Worm (Caenorhabditis elegans) whole organism, young adult: ENCODE results near the gene ZK470.4.

Experiments
- B0019.2 ChIP-seq: fragments of 200-800 bp; sonication (Bioruptor generic); conservative IDR thresholded peaks from 2 replicates; pipeline ENCODE4 v1.3.6; 2022; ENCODE audit warnings: missing genetic modification reagents, missing genetic modification characterization, missing compliant biosample characterization
- B0035.1 ChIP-seq: sonication (generic microtip); optimal IDR thresholded peaks from 2 replicates; lab custom pipeline; 2016; ENCODE audit warnings: missing genetic modification characterization, mild to moderate bottlenecking, missing compliant biosample characterization, missing genotype, missing genetic modification reagents
- C17E4.6 ChIP-seq: fragments of 200-800 bp; sonication (Bioruptor generic); IDR thresholded peaks from 2 replicates; pipeline ENCODE4 v1.3.6; 2022; ENCODE audit warnings: missing genetic modification reagents, missing genetic modification characterization, missing compliant biosample characterization
- D2030.7 ChIP-seq: fragments of 200-800 bp; sonication (Bioruptor generic); IDR thresholded peaks from 2 replicates; pipeline ENCODE4 v1.3.6; 2022; ENCODE audit warnings: missing genetic modification reagents, missing genetic modification characterization, missing compliant biosample characterization
- F33H1.4 ChIP-seq: fragments of 200-800 bp; sonication (Bioruptor generic); IDR thresholded peaks from 2 replicates; pipeline ENCODE4 v1.3.6; 2022; ENCODE audit warnings: missing genetic modification reagents, missing genetic modification characterization, missing compliant biosample characterization
- F39B2.1 ChIP-seq: fragments of 200-800 bp; sonication (Bioruptor generic); IDR thresholded peaks from 2 replicates; pipeline ENCODE4 v1.3.6; 2022; ENCODE audit warnings: missing genetic modification reagents, missing genetic modification characterization, missing compliant biosample characterization
- F57A8.1 ChIP-seq: fragments of 200-800 bp; sonication (Bioruptor generic); optimal IDR thresholded peaks from 2 replicates; lab custom pipeline; 2018; ENCODE audit warnings: mild to moderate bottlenecking, missing genetic modification characterization, moderate library complexity, missing compliant biosample characterization
- K12H6.12 ChIP-seq: fragments of 200-800 bp; sonication (Bioruptor generic); optimal IDR thresholded peaks from 2 replicates; lab custom pipeline; 2018; ENCODE audit warnings: mild to moderate bottlenecking, missing genetic modification characterization, missing compliant biosample characterization
- Y95B8A.8 ChIP-seq: fragments of 200-800 bp; sonication (Bioruptor generic); IDR thresholded peaks from 2 replicates; pipeline ENCODE4 v1.3.6; 2022; ENCODE audit warnings: missing genetic modification reagents, missing genetic modification characterization, missing compliant biosample characterization
- ZK185.1 ChIP-seq: sonication (generic microtip); optimal IDR thresholded peaks from 2 replicates; lab custom pipeline; 2016; ENCODE audit warnings: mild to moderate bottlenecking, missing genetic modification characterization, missing compliant biosample characterization; ENCODE audit not compliant: poor library complexity, severe bottlenecking
- aptf-2 ChIP-seq: fragments of 200-800 bp; sonication (Bioruptor generic); conservative IDR thresholded peaks from 2 replicates; pipeline ENCODE4 v1.3.6; 2022; ENCODE audit warnings: missing genetic modification reagents, missing genetic modification characterization, missing compliant biosample characterization
- bed-1 ChIP-seq: fragments of 200-800 bp; sonication (Bioruptor generic); IDR thresholded peaks from 2 replicates; pipeline ENCODE4 v1.3.6; 2022; ENCODE audit warnings: missing genetic modification reagents, missing genetic modification characterization, missing compliant biosample characterization
- ceh-79 ChIP-seq: sonication (generic microtip); optimal IDR thresholded peaks from 2 replicates; lab custom pipeline; 2017; ENCODE audit warnings: mild to moderate bottlenecking, missing genetic modification characterization, missing compliant biosample characterization
- ceh-91 ChIP-seq: fragments of 200-800 bp; sonication (Bioruptor generic); IDR thresholded peaks from 2 replicates; pipeline ENCODE4 v1.3.6; 2022; ENCODE audit warnings: missing genetic modification reagents, missing genetic modification characterization, missing compliant biosample characterization
- chd-7 ChIP-seq: sonication (generic microtip); optimal IDR thresholded peaks from 2 replicates; lab custom pipeline; 2016; ENCODE audit warnings: mild to moderate bottlenecking, missing genetic modification characterization, moderate library complexity, missing compliant biosample characterization
- dox-1 ChIP-seq: fragments of 200-800 bp; sonication (Bioruptor generic); IDR thresholded peaks from 2 replicates; pipeline ENCODE4 v1.3.6; 2022; ENCODE audit warnings: missing genetic modification reagents, missing genetic modification characterization, missing compliant biosample characterization
- dpff-1 ChIP-seq: sonication (generic microtip); optimal IDR thresholded peaks from 2 replicates; lab custom pipeline; 2017; ENCODE audit warnings: mild to moderate bottlenecking, missing genetic modification characterization, missing compliant biosample characterization
- dpl-1 ChIP-seq: fragments of 150-350 bp; optimal IDR thresholded peaks from 2 replicates; lab custom pipeline; 2014; ENCODE audit warnings: missing biosample characterization, missing genetic modification reagents, missing genetic modification characterization
- egl-18 ChIP-seq: fragments of 200-800 bp; sonication (Bioruptor generic); IDR thresholded peaks from 2 replicates; pipeline ENCODE4 v1.3.6; 2022; ENCODE audit warnings: missing genetic modification reagents, missing genetic modification characterization, missing compliant biosample characterization
- ekl-4 ChIP-seq: fragments of 200-800 bp; sonication (Bioruptor generic); IDR thresholded peaks from 2 replicates; pipeline ENCODE4 v1.3.6; 2022; ENCODE audit warnings: missing genetic modification reagents, missing genetic modification characterization, missing compliant biosample characterization
- fkh-3 ChIP-seq: sonication (generic microtip); optimal IDR thresholded peaks from 2 replicates; lab custom pipeline; 2016; ENCODE audit warnings: mild to moderate bottlenecking, missing genetic modification characterization, missing compliant biosample characterization
- hmg-20 ChIP-seq: fragments of 200-800 bp; sonication (Bioruptor generic); IDR thresholded peaks from 2 replicates; pipeline ENCODE4 v1.3.6; 2022; ENCODE audit warnings: missing genetic modification reagents, missing genetic modification characterization, missing compliant biosample characterization
- lag-1 ChIP-seq: fragments of 200-800 bp; sonication (Bioruptor generic); IDR thresholded peaks from 2 replicates; pipeline ENCODE4 v1.3.6; 2022; ENCODE audit warnings: missing genetic modification reagents, missing genetic modification characterization, missing compliant biosample characterization
- lin-26 ChIP-seq: fragments of 200-800 bp; sonication (Bioruptor generic); IDR thresholded peaks from 2 replicates; pipeline ENCODE4 v1.3.6; 2022; ENCODE audit warnings: missing genetic modification reagents, missing genetic modification characterization, missing compliant biosample characterization
- lin-35 ChIP-seq, 3 experiments: fragments of 150-350 bp in 2 of 3; sonication (generic microtip) in 1 of 3; optimal IDR thresholded peaks; 2 replicates each; lab custom pipeline; 2014 to 2018; ENCODE audit warnings: missing biosample characterization in 3 of 3, missing genetic modification characterization in 3 of 3, missing genetic modification reagents in 3 of 3
- lsl-1 ChIP-seq: fragments of 200-800 bp; sonication (Bioruptor generic); optimal IDR thresholded peaks from 2 replicates; lab custom pipeline; 2018; ENCODE audit warnings: mild to moderate bottlenecking, missing genetic modification characterization, moderate library complexity, missing compliant biosample characterization
- madf-6 ChIP-seq: fragments of 200-800 bp; sonication (Bioruptor generic); IDR thresholded peaks from 2 replicates; pipeline ENCODE4 v1.3.6; 2022; ENCODE audit warnings: missing genetic modification reagents, missing genetic modification characterization, missing compliant biosample characterization
- mel-28 ChIP-seq: sonication (generic microtip); optimal IDR thresholded peaks from 2 replicates; lab custom pipeline; 2016; ENCODE audit warnings: borderline replicate concordance, mild to moderate bottlenecking, missing genetic modification characterization, missing compliant biosample characterization
- mxl-1 ChIP-seq: sonication (generic microtip); optimal IDR thresholded peaks from 2 replicates; lab custom pipeline; 2016; ENCODE audit warnings: missing genetic modification characterization, missing compliant biosample characterization
- nhr-179 ChIP-seq: sonication (generic microtip); optimal IDR thresholded peaks from 2 replicates; lab custom pipeline; 2016; ENCODE audit warnings: mild to moderate bottlenecking, missing genetic modification characterization, missing compliant biosample characterization
- rcor-1 ChIP-seq: fragments of 200-800 bp; sonication (Bioruptor generic); IDR thresholded peaks from 2 replicates; pipeline ENCODE4 v1.3.6; 2022; ENCODE audit warnings: missing genetic modification reagents, missing genetic modification characterization, missing compliant biosample characterization
- repo-1 ChIP-seq: sonication (generic microtip); optimal IDR thresholded peaks from 2 replicates; lab custom pipeline; 2017; ENCODE audit warnings: mild to moderate bottlenecking, missing genetic modification characterization, missing compliant biosample characterization
- snpc-1.1 ChIP-seq: sonication (generic microtip); optimal IDR thresholded peaks from 2 replicates; lab custom pipeline; 2017; ENCODE audit warnings: missing genetic modification characterization, mild to moderate bottlenecking, missing compliant biosample characterization, antibody characterized with exemption, moderate library complexity, missing genotype, missing genetic modification reagents; ENCODE audit not compliant: insufficient read depth
- snpc-1.3 ChIP-seq: sonication (generic microtip); optimal IDR thresholded peaks from 2 replicates; lab custom pipeline; 2017; ENCODE audit warnings: missing genetic modification characterization, mild to moderate bottlenecking, missing compliant biosample characterization, antibody characterized with exemption, moderate library complexity, missing genotype, missing genetic modification reagents; ENCODE audit not compliant: insufficient read depth
- snpc-3.4 ChIP-seq: sonication (generic microtip); optimal IDR thresholded peaks from 2 replicates; lab custom pipeline; 2017; ENCODE audit warnings: missing genetic modification characterization, mild to moderate bottlenecking, missing compliant biosample characterization, antibody characterized with exemption, moderate library complexity, missing genotype, missing genetic modification reagents
- snpc-4 ChIP-seq, 5 experiments: fragments of 150-350 bp in 1 of 5; sonication (generic microtip) in 4 of 5; optimal IDR thresholded peaks; 2 replicates each; lab custom pipeline; 2014 to 2018; ENCODE audit warnings: missing genetic modification characterization in 5 of 5, missing biosample characterization in 3 of 5, antibody characterized with exemption in 2 of 5, mild to moderate bottlenecking in 2 of 5, missing compliant biosample characterization in 2 of 5, missing genotype in 2 of 5, moderate library complexity in 2 of 5, missing genetic modification reagents in 1 of 5
- tbp1 ChIP-seq: fragments of 200-800 bp; sonication (Bioruptor generic); optimal IDR thresholded peaks from 2 replicates; lab custom pipeline; 2018; ENCODE audit warnings: mild to moderate bottlenecking, missing genetic modification characterization, missing compliant biosample characterization
- tlf-1 ChIP-seq: fragments of 200-800 bp; sonication (Bioruptor generic); optimal IDR thresholded peaks from 2 replicates; lab custom pipeline; 2018; ENCODE audit warnings: mild to moderate bottlenecking, missing genetic modification characterization, missing compliant biosample characterization
- zim-3 ChIP-seq: sonication (generic microtip); optimal IDR thresholded peaks from 2 replicates; lab custom pipeline; 2017; ENCODE audit warnings: mild to moderate bottlenecking, missing genetic modification characterization, moderate library complexity, missing compliant biosample characterization
- ztf-28 ChIP-seq: fragments of 200-800 bp; sonication (Bioruptor generic); IDR thresholded peaks from 2 replicates; pipeline ENCODE4 v1.3.6; 2022; ENCODE audit warnings: missing genetic modification reagents, missing genetic modification characterization, missing compliant biosample characterization

ZK470.4 gene

DNA sequence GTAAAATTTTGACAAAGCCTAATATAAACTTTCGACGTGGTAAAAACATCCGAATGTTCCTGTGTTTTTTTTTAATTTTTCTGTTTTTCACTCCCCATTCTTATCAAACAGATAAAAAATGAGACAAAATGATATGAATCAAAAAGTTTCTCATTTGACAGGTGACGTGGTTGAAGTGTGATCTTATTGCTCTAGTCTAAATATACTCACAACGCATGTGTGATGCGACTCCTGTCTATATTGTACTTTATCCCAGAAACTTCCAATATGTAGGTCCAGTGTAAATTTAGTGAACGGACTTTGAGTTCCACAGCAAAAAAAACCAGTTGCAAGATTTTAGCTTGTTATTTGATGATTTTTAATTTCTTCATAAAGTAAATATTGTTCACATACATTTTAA, 8.2 kb downstream of the ZK470.4 start (continued):
- no peak for TF ChIP-seq nhr-179
- no peak for TF ChIP-seq lsl-1 (GFP tag; lab: Kevin White, UChicago)
- no peak for TF ChIP-seq ztf-28 (GFP tag; lab: Robert Waterston, UW)
- TF ChIP-seq bed-1 (GFP tag; lab: Robert Waterston, UW), result no peak
- no peak for TF ChIP-seq D2030.7 (GFP tag; lab: Robert Waterston, UW)

DNA sequence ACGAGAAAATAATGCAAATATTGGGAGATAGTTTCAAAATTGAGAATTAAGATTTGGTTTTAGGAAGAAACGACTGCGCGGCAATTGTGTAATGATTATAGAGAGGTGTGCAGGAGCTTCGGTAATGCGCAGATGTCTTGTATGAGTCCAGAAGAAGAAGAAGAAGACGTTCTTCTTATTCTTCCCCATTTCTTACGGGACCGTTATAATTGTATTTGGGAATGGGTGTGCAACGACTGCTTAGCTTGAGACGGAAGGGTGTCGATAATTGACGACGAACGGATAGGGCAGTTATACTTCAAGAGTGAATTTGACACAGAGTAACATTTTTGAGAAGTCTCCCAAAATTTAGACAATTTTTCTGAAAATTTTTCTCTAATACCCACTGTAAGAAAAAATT, 10.9 kb downstream of the ZK470.4 start:
- TF ChIP-seq ztf-28 (GFP tag; lab: Robert Waterston, UW) (no peak), B0019.2 (GFP tag; lab: Robert Waterston, UW) (no peak), snpc-1.1 (tag; lab: Kevin White, UChicago) (no peak), madf-6 (GFP tag; lab: Robert Waterston, UW) (no peak), ceh-91 (no peak), egl-18 (GFP tag; lab: Robert Waterston, UW) (no peak), B0035.1 (tag; lab: Kevin White, UChicago) (no peak), F57A8.1 (no peak), mel-28 (tag; lab: Kevin White, UChicago) (no peak), mxl-1 (no peak), repo-1 (tag; lab: Kevin White, UChicago) (no peak), lin-35 (GFP tag; optimal IDR thresholded peaks at IDR 0.05; lab: Kevin White, UChicago) (no peak), C17E4.6 (GFP tag; lab: Robert Waterston, UW) (no peak)

DNA sequence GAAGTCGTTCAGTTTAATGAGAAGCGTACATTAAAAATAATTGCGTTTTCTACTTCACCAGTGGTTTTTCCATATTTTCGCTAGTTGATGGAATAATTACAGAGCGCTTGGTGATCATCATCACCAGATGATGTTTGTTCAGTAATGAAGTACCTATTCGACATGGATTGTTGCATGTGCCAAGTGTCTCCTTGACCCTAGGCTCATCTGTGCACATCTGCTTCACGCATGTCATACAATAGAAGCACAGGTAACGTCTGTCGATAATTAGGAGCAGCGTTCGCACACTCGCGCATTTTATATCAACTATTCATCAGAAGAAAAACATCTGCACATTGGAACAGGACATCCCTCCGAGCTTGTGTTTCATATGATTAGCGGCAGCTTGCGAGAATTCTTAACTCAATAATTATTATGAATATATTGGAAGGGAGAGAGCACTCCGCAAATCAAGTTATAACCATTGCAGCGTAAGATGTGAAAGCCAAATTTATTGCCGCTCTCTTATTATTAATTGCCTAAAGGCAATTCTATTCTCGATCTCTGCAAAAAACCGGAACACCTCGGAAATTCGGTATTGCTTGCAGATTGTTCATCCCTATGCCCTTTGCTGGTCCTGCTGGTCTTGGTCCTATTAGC, 14.3 kb downstream of the ZK470.4 start:
- TF ChIP-seq dpl-1, result no peak
- no peak for TF ChIP-seq B0035.1 (tag; lab: Kevin White, UChicago)
- TF ChIP-seq ceh-79 (tag; lab: Kevin White, UChicago), result no peak
- TF ChIP-seq dox-1 (GFP tag; lab: Robert Waterston, UW), result no peak
- no peak for TF ChIP-seq lag-1
- TF ChIP-seq F39B2.1 (GFP tag; lab: Robert Waterston, UW), result no peak
- TF ChIP-seq snpc-3.4 (tag; lab: Kevin White, UChicago), result no peak
- no peak for TF ChIP-seq ztf-28 (GFP tag; lab: Robert Waterston, UW)
- no peak for TF ChIP-seq tlf-1 (GFP tag; lab: Kevin White, UChicago)
- TF ChIP-seq zim-3 (tag; lab: Kevin White, UChicago), result no peak
- TF ChIP-seq aptf-2 (GFP tag; lab: Robert Waterston, UW), result no peak
- no peak for TF ChIP-seq D2030.7 (GFP tag; lab: Robert Waterston, UW)
- no peak for TF ChIP-seq C17E4.6 (GFP tag; lab: Robert Waterston, UW)
- TF ChIP-seq snpc-1.3 (tag; lab: Kevin White, UChicago), result no peak

DNA sequence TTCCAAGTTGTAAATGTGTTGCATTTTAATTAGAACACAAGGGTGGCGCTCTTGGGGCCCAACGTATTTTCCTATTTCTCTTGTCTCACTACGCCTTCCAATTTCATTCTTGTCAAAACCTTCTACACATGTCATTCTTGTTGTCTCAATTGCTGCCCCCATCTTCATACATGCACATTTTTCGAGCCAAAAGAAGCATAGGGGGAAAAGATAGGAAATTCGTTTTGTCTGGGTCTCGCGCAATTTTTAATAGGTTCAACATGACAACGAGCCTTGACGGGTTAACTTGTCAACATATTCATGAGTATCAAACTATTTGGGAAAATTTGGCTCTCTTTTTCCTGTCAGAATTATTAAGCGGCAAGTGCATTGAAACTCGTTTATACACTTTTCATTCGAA, 16.2 kb downstream of the ZK470.4 start:
- no peak for TF ChIP-seq ztf-28 (GFP tag; lab: Robert Waterston, UW)

DNA sequence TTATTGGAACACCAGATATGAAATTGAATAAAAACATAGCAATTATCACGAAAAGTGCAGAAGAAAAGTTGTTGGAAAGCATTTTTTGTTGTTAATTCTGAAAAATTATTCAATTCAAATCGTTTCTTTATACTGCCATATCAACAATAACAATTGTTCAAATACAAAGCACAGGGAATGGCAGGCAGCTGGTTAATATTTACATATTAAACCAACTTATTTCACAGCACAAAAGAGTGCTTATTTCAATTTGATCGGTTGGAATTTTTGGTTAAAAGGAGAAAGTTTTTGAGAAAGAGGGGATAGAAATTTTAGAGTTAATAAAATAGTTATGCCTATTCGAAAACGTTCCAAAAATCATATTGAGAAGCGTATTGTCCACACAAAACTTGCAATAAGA, 18.6 kb downstream of the ZK470.4 start, which contains the start of gene F09F9.3:
TSS of gene F09F9.3 (minus strand) at position 101 of the 400 bp plus-strand sequence.
- TF ChIP-seq B0019.2 (GFP tag; lab: Robert Waterston, UW) (no peak), dpl-1 (no peak), chd-7 (tag; lab: Kevin White, UChicago) (no peak), rcor-1 (GFP tag; lab: Robert Waterston, UW) (no peak), Y95B8A.8 (GFP tag; lab: Robert Waterston, UW) (no peak), snpc-3.4 (tag; lab: Kevin White, UChicago) (no peak), hmg-20 (GFP tag; lab: Robert Waterston, UW) (no peak), snpc-4 (GFP tag; optimal IDR thresholded peaks at IDR 0.05; lab: Kevin White, UChicago) (no peak), snpc-4 (tag; optimal IDR thresholded peaks at IDR 0.05; lab: Kevin White, UChicago) (no peak), dpff-1 (tag; lab: Kevin White, UChicago) (no peak), ekl-4 (GFP tag; lab: Robert Waterston, UW) (no peak), lin-26 (GFP tag; lab: Robert Waterston, UW) (no peak), fkh-3 (no peak), tbp1 (no peak), F33H1.4 (no peak), ZK185.1 (tag; lab: Kevin White, UChicago) (no peak), aptf-2 (GFP tag; lab: Robert Waterston, UW) (no peak), K12H6.12 (no peak)
